Fruit fly (Drosophila melanogaster): ENCODE data around the gene ICA69.

DNA sequence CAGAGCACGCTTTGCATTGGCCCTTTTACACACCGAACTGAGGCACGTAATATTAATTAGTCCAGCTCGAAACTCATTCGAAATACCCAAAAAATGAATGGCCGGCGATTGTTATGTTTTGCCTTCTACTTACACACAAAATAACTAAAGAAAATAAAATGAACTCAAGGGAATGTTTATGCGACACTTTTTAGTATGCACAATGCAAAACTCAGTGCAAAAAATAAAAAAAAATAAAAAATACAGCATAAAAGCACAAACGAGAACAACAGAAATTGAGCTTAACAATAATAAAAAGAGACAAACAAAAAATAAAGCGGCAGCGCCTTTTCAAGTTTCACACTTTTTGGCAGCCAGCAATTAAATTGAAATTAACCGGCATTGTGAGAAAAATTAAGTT, 33.9 kb upstream of the ICA69 start:
- no peak for TF ChIP-seq Max (GFP tag; optimal IDR thresholded peaks at IDR 0.05)
- TF ChIP-seq gcm2 (GFP tag; optimal IDR thresholded peaks at IDR 0.05): no peak
- TF ChIP-seq CG2889 (GFP tag; IDR thresholded peaks at IDR 0.05): no peak
- TF ChIP-seq gro (GFP tag; optimal IDR thresholded peaks at IDR 0.05): no peak
- TF ChIP-seq hth (optimal IDR thresholded peaks at IDR 0.05): no peak
- TF ChIP-seq Hsf (GFP tag; optimal IDR thresholded peaks at IDR 0.05): no peak
- no peak for TF ChIP-seq CG8281 (tag; optimal IDR thresholded peaks at IDR 0.05)
- TF ChIP-seq NFAT (GFP tag; IDR thresholded peaks at IDR 0.05): no peak

Data from whole organism, embryonic.